Worm (Caenorhabditis elegans) whole organism, L3 larva: ENCODE data around the gene ctf-4.

ENCODE experiments used
- R02D3.7 ChIP-seq: fragments of 150-350 bp; optimal IDR thresholded peaks from 2 replicates; lab custom pipeline; 2014; ENCODE audit warnings: missing biosample characterization, missing genetic modification characterization
- ZK546.5 ChIP-seq: sonication (generic microtip); optimal IDR thresholded peaks from 2 replicates; lab custom pipeline; 2017; ENCODE audit warnings: missing biosample characterization, missing genetic modification characterization
- aly-2 ChIP-seq: fragments of 150-350 bp; optimal IDR thresholded peaks from 2 replicates; lab custom pipeline; 2014; ENCODE audit warnings: missing biosample characterization, missing genetic modification characterization
- ama-1 ChIP-seq: fragments of 150-350 bp; optimal IDR thresholded peaks from 2 replicates; lab custom pipeline; 2018
- ceh-16 ChIP-seq: sonication (generic microtip); optimal IDR thresholded peaks from 2 replicates; lab custom pipeline; 2017; ENCODE audit warnings: missing biosample characterization, missing genetic modification characterization
- ceh-82 ChIP-seq: fragments of 150-350 bp; optimal IDR thresholded peaks from 2 replicates; lab custom pipeline; 2014; ENCODE audit warnings: missing biosample characterization, missing genetic modification characterization
- daf-12 ChIP-seq: fragments of 150-350 bp; optimal IDR thresholded peaks from 2 replicates; lab custom pipeline; 2014; ENCODE audit warnings: missing biosample characterization, missing genetic modification reagents, missing genetic modification characterization
- egl-27 ChIP-seq: sonication (generic microtip); optimal IDR thresholded peaks from 4 replicates; lab custom pipeline; 2017; ENCODE audit warnings: missing biosample characterization, missing genetic modification reagents, missing genetic modification characterization
- egl-5 ChIP-seq: fragments of 150-350 bp; optimal IDR thresholded peaks from 2 replicates; lab custom pipeline; 2017; ENCODE audit warnings: missing biosample characterization, missing genetic modification reagents, missing genetic modification characterization, inconsistent platforms
- elt-1 ChIP-seq: fragments of 150-350 bp; optimal IDR thresholded peaks from 2 replicates; lab custom pipeline; 2014; ENCODE audit warnings: missing biosample characterization, missing genetic modification characterization
- elt-2 ChIP-seq: sonication (generic microtip); optimal IDR thresholded peaks from 2 replicates; lab custom pipeline; 2016; ENCODE audit warnings: missing genetic modification reagents, mild to moderate bottlenecking, missing genetic modification characterization, missing compliant biosample characterization
- elt-3 ChIP-seq, 3 experiments: fragments of 150-350 bp in 1 of 3; sonication (generic microtip) in 2 of 3; optimal IDR thresholded peaks; 2 replicates in 2 of 3; 4 replicates in 1 of 3; lab custom pipeline; 2014 to 2017; ENCODE audit warnings: missing biosample characterization in 3 of 3, missing genetic modification characterization in 3 of 3
- eor-1 ChIP-seq, 2 experiments: fragments of 150-350 bp; optimal IDR thresholded peaks; 2 replicates each; lab custom pipeline; 2014 to 2018; ENCODE audit warnings: missing biosample characterization in 2 of 2, missing genetic modification characterization in 2 of 2
- fkh-10 ChIP-seq: sonication (generic microtip); optimal IDR thresholded peaks from 2 replicates; lab custom pipeline; 2017; ENCODE audit warnings: missing biosample characterization, missing genetic modification reagents, missing genetic modification characterization
- fos-1 ChIP-seq: fragments of 150-350 bp; optimal IDR thresholded peaks from 2 replicates; lab custom pipeline; 2014; ENCODE audit warnings: missing biosample characterization, missing genetic modification characterization
- hmg-11 ChIP-seq: sonication (generic microtip); optimal IDR thresholded peaks from 2 replicates; lab custom pipeline; 2016; ENCODE audit warnings: missing genetic modification characterization, missing compliant biosample characterization
- jun-1 ChIP-seq: fragments of 150-350 bp; optimal IDR thresholded peaks from 2 replicates; lab custom pipeline; 2014; ENCODE audit warnings: missing biosample characterization, missing genetic modification reagents, missing genetic modification characterization
- lin-15B ChIP-seq: fragments of 150-350 bp; optimal IDR thresholded peaks from 2 replicates; lab custom pipeline; 2014; ENCODE audit warnings: missing biosample characterization, missing genetic modification characterization
- lin-39 ChIP-seq: fragments of 150-350 bp; optimal IDR thresholded peaks from 2 replicates; lab custom pipeline; 2018; ENCODE audit warnings: missing biosample characterization, missing genetic modification reagents, missing genetic modification characterization
- lsy-12 ChIP-seq: sonication (generic microtip); optimal IDR thresholded peaks from 2 replicates; lab custom pipeline; 2016; ENCODE audit warnings: mild to moderate bottlenecking, missing genetic modification characterization, missing compliant biosample characterization
- mml-1 ChIP-seq: fragments of 150-350 bp; sonication (generic microtip); optimal IDR thresholded peaks from 3 replicates; lab custom pipeline; 2014; ENCODE audit warnings: missing biosample characterization, missing genetic modification characterization
- nfya-1 ChIP-seq: sonication (generic microtip); optimal IDR thresholded peaks from 2 replicates; lab custom pipeline; 2017; ENCODE audit warnings: missing genetic modification characterization, mild to moderate bottlenecking, missing compliant biosample characterization, antibody characterized with exemption, moderate library complexity; ENCODE audit not compliant: insufficient read depth
- nhr-11 ChIP-seq: fragments of 150-350 bp; optimal IDR thresholded peaks from 2 replicates; lab custom pipeline; 2014; ENCODE audit warnings: missing biosample characterization, missing genetic modification characterization
- nhr-23 ChIP-seq: fragments of 150-350 bp; optimal IDR thresholded peaks from 2 replicates; lab custom pipeline; 2014; ENCODE audit warnings: missing biosample characterization, missing genetic modification reagents, missing genetic modification characterization
- nhr-237 ChIP-seq: fragments of 150-350 bp; optimal IDR thresholded peaks from 2 replicates; lab custom pipeline; 2014; ENCODE audit warnings: missing biosample characterization, missing genetic modification characterization
- nhr-25 ChIP-seq: sonication (generic microtip); optimal IDR thresholded peaks from 2 replicates; lab custom pipeline; 2017; ENCODE audit warnings: missing biosample characterization, missing genetic modification characterization
- nhr-43 ChIP-seq: sonication (generic microtip); optimal IDR thresholded peaks from 2 replicates; lab custom pipeline; 2016; ENCODE audit warnings: mild to moderate bottlenecking, missing genetic modification characterization, missing compliant biosample characterization; ENCODE audit not compliant: poor library complexity, severe bottlenecking
- nhr-76 ChIP-seq: fragments of 150-350 bp; sonication (generic microtip); optimal IDR thresholded peaks from 5 replicates; lab custom pipeline; 2014; ENCODE audit warnings: missing biosample characterization, missing genetic modification characterization
- nhr-77 ChIP-seq: fragments of 150-350 bp; optimal IDR thresholded peaks from 2 replicates; lab custom pipeline; 2014; ENCODE audit warnings: missing biosample characterization, missing genetic modification characterization
- pha-4 ChIP-seq: fragments of 150-350 bp; optimal IDR thresholded peaks from 2 replicates; lab custom pipeline; 2014; ENCODE audit warnings: missing biosample characterization, missing genetic modification reagents, missing genetic modification characterization
- pqm-1 ChIP-seq: fragments of 150-350 bp; optimal IDR thresholded peaks from 2 replicates; lab custom pipeline; 2017; ENCODE audit warnings: missing biosample characterization, missing genetic modification characterization, inconsistent platforms
- sea-2 ChIP-seq: fragments of 150-350 bp; sonication (generic microtip); optimal IDR thresholded peaks from 4 replicates; lab custom pipeline; 2014; ENCODE audit warnings: missing biosample characterization, missing genetic modification reagents, missing genetic modification characterization
- snpc-4 ChIP-seq: fragments of 150-350 bp; optimal IDR thresholded peaks from 2 replicates; lab custom pipeline; 2014; ENCODE audit warnings: missing biosample characterization, missing genetic modification characterization
- tbx-2 ChIP-seq: sonication (generic microtip); optimal IDR thresholded peaks from 2 replicates; lab custom pipeline; 2016; ENCODE audit warnings: mild to moderate bottlenecking, missing genetic modification characterization, missing compliant biosample characterization
- unc-62 ChIP-seq: fragments of 150-350 bp; sonication (generic microtip); optimal IDR thresholded peaks from 4 replicates; lab custom pipeline; 2014; ENCODE audit warnings: missing biosample characterization, missing genetic modification reagents, missing genetic modification characterization
- ztf-11 ChIP-seq: fragments of 150-350 bp; optimal IDR thresholded peaks from 2 replicates; lab custom pipeline; 2014; ENCODE audit warnings: missing biosample characterization, missing genetic modification characterization
- ztf-4 ChIP-seq: fragments of 150-350 bp; optimal IDR thresholded peaks from 2 replicates; lab custom pipeline; 2014; ENCODE audit warnings: missing biosample characterization, missing genetic modification characterization

The ctf-4 gene

DNA sequence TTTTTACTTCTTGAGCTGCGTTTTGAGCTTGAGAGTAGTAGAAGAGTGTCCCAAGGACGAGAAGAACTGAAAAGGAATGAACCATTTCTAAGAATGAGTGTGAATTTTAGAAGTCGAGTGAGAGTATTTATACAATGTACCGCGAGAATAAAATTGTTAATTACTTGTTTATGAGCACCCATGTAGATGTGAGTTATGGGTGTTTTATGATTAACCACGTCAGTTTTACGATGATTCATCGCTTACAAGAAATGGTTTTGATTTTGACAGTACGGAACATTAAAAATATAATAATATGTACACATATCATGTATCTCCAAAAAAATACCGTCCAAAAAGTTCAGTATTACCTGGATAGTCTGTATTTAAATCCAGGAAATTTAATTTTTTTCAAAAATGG lies 11.0 kb downstream of the ctf-4 start, which contains the start of gene clec-221:
Gene clec-221, minus strand, starts transcription at position 101 of the 400 bp plus-strand sequence.
- TF ChIP-seq ztf-11, result no peak
- TF ChIP-seq, all 47 proteins: peak for 0

DNA sequence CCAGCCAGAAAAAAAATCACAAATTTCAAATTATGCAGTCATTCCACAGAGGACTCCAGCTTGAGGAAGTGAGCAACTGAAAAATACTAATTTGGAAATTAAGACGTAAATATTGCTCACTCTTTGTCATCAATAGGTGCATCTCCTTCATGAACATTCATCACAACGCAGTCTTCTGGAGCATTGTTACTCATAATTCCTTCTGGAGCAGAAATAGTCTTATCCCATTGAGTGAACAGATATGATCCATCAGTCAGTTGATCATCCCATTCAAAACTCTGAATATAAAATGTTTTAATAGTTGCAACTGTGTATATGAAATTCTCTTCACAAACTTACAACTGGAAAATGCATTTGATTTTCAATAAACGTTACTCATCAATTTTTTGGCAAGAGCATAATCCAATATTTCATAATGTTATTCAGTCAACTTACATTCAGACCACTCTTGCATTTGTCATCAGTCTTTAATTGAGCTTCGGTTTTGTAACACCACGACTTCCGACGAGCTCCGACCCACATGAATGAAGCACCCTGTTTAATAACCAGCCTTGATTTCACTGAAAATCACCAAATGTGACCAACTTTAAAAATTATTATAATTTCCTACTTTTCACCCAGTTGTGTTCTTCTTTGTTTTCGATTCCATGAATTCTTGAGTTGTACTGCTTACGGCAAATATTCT lies 11.7 kb downstream of the ctf-4 start:
- peak; percentile 36 for TF ChIP-seq lsy-12 (tag; lab: Kevin White, UChicago)
- peak; percentile 8 for TF ChIP-seq nhr-43
- peak; percentile 83 for TF ChIP-seq ama-1 (lab: Kevin White, UChicago)
- peak; percentile 43 for TF ChIP-seq nhr-25 (tag; lab: Kevin White, UChicago)
- peak; percentile 22 for TF ChIP-seq tbx-2 (tag; lab: Kevin White, UChicago)
- TF ChIP-seq pha-4 (tag; lab: Kevin White, UChicago), result peak; percentile 16
- no peak for TF ChIP-seq daf-12 (tag; lab: Kevin White, UChicago)
- TF ChIP-seq ztf-4, result peak; percentile 13
- TF ChIP-seq lin-39 (tag; lab: Kevin White, UChicago), result no peak

DNA sequence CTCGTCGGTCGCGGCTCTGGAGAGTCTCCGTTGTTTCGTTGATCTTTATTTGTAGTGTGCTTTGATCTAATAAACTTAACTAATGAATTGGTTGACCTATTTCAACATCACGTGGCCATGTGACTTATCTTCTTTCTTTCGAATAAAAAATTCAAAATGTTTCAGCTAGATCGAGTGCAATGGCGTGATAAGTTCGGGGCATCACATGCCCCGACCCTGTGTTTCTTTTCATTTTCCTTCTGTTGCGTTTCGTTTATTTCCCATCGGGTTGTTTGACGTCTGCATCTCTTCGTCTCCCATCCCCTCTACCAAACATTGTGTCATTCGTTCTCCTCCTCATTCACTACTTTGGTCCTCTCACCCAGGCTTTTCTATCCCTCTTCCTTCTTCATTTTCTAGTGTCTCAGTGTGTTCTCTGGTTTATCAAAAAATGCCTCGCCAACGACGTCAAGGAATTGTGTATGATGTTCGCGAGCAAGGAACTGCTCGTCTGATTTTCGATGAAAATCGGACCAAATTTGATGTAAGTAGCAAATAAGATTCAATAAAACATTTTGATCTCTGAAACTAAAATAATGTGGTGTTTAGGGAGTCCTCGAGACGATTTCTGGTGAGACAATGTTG lies 13.6 kb downstream of the ctf-4 start, which contains the start of gene F17C11.4:
Gene F17C11.4, plus strand, starts transcription at position 206 of the 624 bp plus-strand sequence.
- peak; percentile 28 for TF ChIP-seq tbx-2 (tag; lab: Kevin White, UChicago)
- TF ChIP-seq lin-39 (tag; lab: Kevin White, UChicago), result peak; percentile 0
- peak; percentile 75 for TF ChIP-seq nfya-1 (tag; lab: Kevin White, UChicago)
- TF ChIP-seq ztf-11, result no peak
- peak; percentile 87 for TF ChIP-seq nhr-25 (tag; lab: Kevin White, UChicago)
- TF ChIP-seq ztf-4, result no peak
- peak; percentile 74 for TF ChIP-seq hmg-11
- TF ChIP-seq nhr-43, result peak; percentile 88
- no peak for TF ChIP-seq ZK546.5 (tag; lab: Kevin White, UChicago)
- no peak for TF ChIP-seq nhr-76 (tag; lab: Kevin White, UChicago)
- no peak for TF ChIP-seq nhr-237 (tag; lab: Kevin White, UChicago)
- TF ChIP-seq aly-2 (tag; lab: Kevin White, UChicago), result no peak
- TF ChIP-seq jun-1 (tag; lab: Kevin White, UChicago), result peak; percentile 80
- TF ChIP-seq egl-27 (tag; lab: Kevin White, UChicago), result no peak
- no peak for TF ChIP-seq elt-1 (tag; lab: Kevin White, UChicago)
- peak; percentile 51 for TF ChIP-seq snpc-4 (tag; lab: Kevin White, UChicago)
- peak; percentile 81 for TF ChIP-seq egl-5 (tag; lab: Kevin White, UChicago)
- TF ChIP-seq ceh-82, result no peak
- TF ChIP-seq pha-4 (tag; lab: Kevin White, UChicago), result peak; percentile 43
- no peak for TF ChIP-seq nhr-77 (tag; lab: Kevin White, UChicago)
- TF ChIP-seq fkh-10 (GFP tag; lab: Kevin White, UChicago), result peak; percentile 9
- peak; percentile 47 for TF ChIP-seq nhr-11
- TF ChIP-seq eor-1 (tag; optimal IDR thresholded peaks at IDR 0.05; lab: Kevin White, UChicago), result no peak
- peak; percentile 43 for TF ChIP-seq lsy-12 (tag; lab: Kevin White, UChicago)
- peak; percentile 57 for TF ChIP-seq nhr-23 (tag; lab: Kevin White, UChicago)
- TF ChIP-seq sea-2 (GFP tag; lab: Kevin White, UChicago), result no peak
- TF ChIP-seq lin-15B, result peak; percentile 1
- no peak for TF ChIP-seq R02D3.7 (tag; lab: Kevin White, UChicago)
- no peak for TF ChIP-seq elt-3 (tag; optimal IDR thresholded peaks at IDR 0.05; lab: Kevin White, UChicago)
- no peak for TF ChIP-seq ceh-16
- TF ChIP-seq fos-1 (tag; lab: Kevin White, UChicago), result peak; percentile 14
- peak; percentile 46 for TF ChIP-seq ama-1 (lab: Kevin White, UChicago)
- peak; percentile 53 for TF ChIP-seq unc-62 (GFP tag; lab: Kevin White, UChicago)
- no peak for TF ChIP-seq mml-1
- peak; percentile 83 for TF ChIP-seq elt-2 (tag; lab: Kevin White, UChicago)
- no peak for TF ChIP-seq pqm-1 (tag; lab: Kevin White, UChicago)
